Worm (Caenorhabditis elegans) whole organism, L4 larva: ENCODE measurements around the gene npp-5.
A peak's percentile ranks its signal among the peaks of the same experiment; 100 is the strongest.

Experiments
- ceh-28 ChIP-seq: fragments of 150-350 bp; optimal IDR thresholded peaks from 2 replicates; lab custom pipeline; 2014; ENCODE audit warnings: missing biosample characterization, missing genetic modification reagents, missing genetic modification characterization
- dve-1 ChIP-seq: sonication (generic microtip); optimal IDR thresholded peaks from 2 replicates; lab custom pipeline; 2017; ENCODE audit warnings: antibody characterized with exemption, mild to moderate bottlenecking, missing genetic modification characterization, missing compliant biosample characterization; ENCODE audit not compliant: insufficient read depth
- unc-62 ChIP-seq, 3 experiments: fragments of 150-350 bp in 1 of 3; sonication (generic microtip); optimal IDR thresholded peaks in 2 of 3; peaks in 1 of 3; 1 replicate in 1 of 3; 2 replicates in 2 of 3; lab custom pipeline; 2014 to 2017; ENCODE audit warnings: missing biosample characterization in 3 of 3, missing genetic modification characterization in 3 of 3, missing genetic modification reagents in 3 of 3, missing genotype in 1 of 3
- zag-1 ChIP-seq: fragments of 150-350 bp; optimal IDR thresholded peaks from 2 replicates; lab custom pipeline; 2014; ENCODE audit warnings: missing biosample characterization, missing genetic modification characterization

- TF ChIP-seq unc-62 (GFP tag; optimal IDR thresholded peaks at IDR 0.05 in 1 of 2; lab: Kevin White, UChicago) (no peak), unc-62 (tag; optimal IDR thresholded peaks at IDR 0.05; lab: Kevin White, UChicago) (no peak), ceh-28 (tag; lab: Kevin White, UChicago) (no peak), dve-1 (tag; lab: Kevin White, UChicago) (peak; percentile 66), zag-1 (tag; lab: Kevin White, UChicago) (no peak)
Measured at ce11 chrII:11604613-11605012, 5.0 kb upstream of the npp-5 start.
